Fruit fly (Drosophila melanogaster) whole organism, embryonic: ENCODE results near the gene mav.

Source experiments
- Bgb ChIP-seq: fragments of 200-800 bp; sonication (Bioruptor generic); IDR thresholded peaks from 2 replicates; pipeline ENCODE4 v1.3.6; 2022; ENCODE audit warnings: missing biosample characterization, missing genetic modification characterization; ENCODE audit not compliant: partially characterized antibody
- CG10267 ChIP-seq: fragments of 200-800 bp; sonication (Bioruptor generic); optimal IDR thresholded peaks from 2 replicates; lab custom pipeline; 2018; ENCODE audit warnings: missing biosample characterization, mild to moderate bottlenecking, missing genetic modification characterization, moderate library complexity
- CG12236 ChIP-seq: fragments of 200-800 bp; sonication (Bioruptor generic); optimal IDR thresholded peaks from 2 replicates; lab custom pipeline; 2016; ENCODE audit warnings: missing biosample characterization, missing genetic modification characterization
- CG13287 ChIP-seq: fragments of 200-800 bp; sonication (Bioruptor generic); IDR thresholded peaks from 2 replicates; pipeline ENCODE4 v1.3.6; 2022; ENCODE audit warnings: missing biosample characterization, missing genetic modification characterization; ENCODE audit not compliant: partially characterized antibody
- CG16813 ChIP-seq: fragments of 200-800 bp; sonication (Bioruptor generic); IDR thresholded peaks from 3 replicates; pipeline ENCODE4 v1.3.6; 2022; ENCODE audit warnings: missing biosample characterization, missing genetic modification characterization; ENCODE audit not compliant: partially characterized antibody
- CG17568 ChIP-seq: fragments of 200-800 bp; sonication (Bioruptor generic); optimal IDR thresholded peaks from 2 replicates; lab custom pipeline; 2018; ENCODE audit warnings: missing biosample characterization, mild to moderate bottlenecking, missing genetic modification characterization, moderate library complexity
- CG17802 ChIP-seq: fragments of 200-800 bp; sonication (Bioruptor generic); optimal IDR thresholded peaks from 2 replicates; lab custom pipeline; 2018; ENCODE audit warnings: missing biosample characterization, mild to moderate bottlenecking, missing genetic modification characterization, moderate library complexity
- CG2116 ChIP-seq: fragments of 200-800 bp; sonication (Bioruptor generic); optimal IDR thresholded peaks from 3 replicates; lab custom pipeline; 2018; ENCODE audit warnings: missing biosample characterization, mild to moderate bottlenecking, missing genetic modification characterization
- CG2120 ChIP-seq: fragments of 200-800 bp; sonication (Bioruptor generic); optimal IDR thresholded peaks from 3 replicates; lab custom pipeline; 2016; ENCODE audit warnings: missing biosample characterization, missing genetic modification characterization
- CG2712 ChIP-seq: fragments of 200-800 bp; optimal IDR thresholded peaks from 3 replicates; lab custom pipeline; 2019; ENCODE audit warnings: missing biosample characterization, mild to moderate bottlenecking, missing genetic modification characterization, moderate library complexity
- CG31388 ChIP-seq: fragments of 200-800 bp; sonication (Bioruptor generic); optimal IDR thresholded peaks from 2 replicates; lab custom pipeline; 2016; ENCODE audit warnings: missing biosample characterization, missing genetic modification characterization
- CG32772 ChIP-seq: fragments of 200-800 bp; sonication (Bioruptor generic); IDR thresholded peaks from 2 replicates; pipeline ENCODE4 v1.3.6; 2022; ENCODE audit warnings: missing biosample characterization, missing genetic modification characterization
- CG8944 ChIP-seq: fragments of 200-800 bp; sonication (Bioruptor generic); optimal IDR thresholded peaks from 3 replicates; lab custom pipeline; 2016; ENCODE audit warnings: missing biosample characterization, missing genetic modification characterization
- CG9609 ChIP-seq: fragments of 200-800 bp; sonication (Bioruptor generic); optimal IDR thresholded peaks from 3 replicates; lab custom pipeline; 2016; ENCODE audit warnings: missing biosample characterization, missing genetic modification characterization
- D19A ChIP-seq: fragments of 200-800 bp; optimal IDR thresholded peaks from 3 replicates; lab custom pipeline; 2019; ENCODE audit warnings: missing biosample characterization, mild to moderate bottlenecking, missing genetic modification characterization, moderate library complexity
- Dad ChIP-seq: fragments of 200-800 bp; sonication (Bioruptor generic); optimal IDR thresholded peaks from 3 replicates; lab custom pipeline; 2016; ENCODE audit warnings: missing biosample characterization, missing genetic modification characterization
- Dek ChIP-seq: fragments of 200-800 bp; sonication (Bioruptor generic); optimal IDR thresholded peaks from 3 replicates; lab custom pipeline; 2019; ENCODE audit warnings: missing biosample characterization, mild to moderate bottlenecking, missing genetic modification characterization, moderate library complexity
- Doc2 ChIP-seq: fragments of 200-800 bp; sonication (Bioruptor generic); IDR thresholded peaks from 2 replicates; pipeline ENCODE4 v1.3.6; 2022; ENCODE audit warnings: missing biosample characterization, missing genetic modification characterization
- Dref ChIP-seq: fragments of 200-800 bp; sonication (Bioruptor generic); IDR thresholded peaks from 2 replicates; pipeline ENCODE4 v1.3.6; 2022; ENCODE audit warnings: missing biosample characterization, missing genetic modification characterization
- ERR ChIP-seq: fragments of 200-800 bp; sonication (Bioruptor generic); optimal IDR thresholded peaks from 2 replicates; lab custom pipeline; 2016; ENCODE audit warnings: missing biosample characterization, missing genetic modification characterization
- Fer3 ChIP-seq: fragments of 200-800 bp; sonication (Bioruptor generic); optimal IDR thresholded peaks from 2 replicates; lab custom pipeline; 2018; ENCODE audit warnings: missing biosample characterization, mild to moderate bottlenecking, missing genetic modification characterization, moderate library complexity
- HmgD ChIP-seq: fragments of 200-800 bp; sonication (Bioruptor generic); optimal IDR thresholded peaks from 3 replicates; lab custom pipeline; 2016; ENCODE audit warnings: missing biosample characterization, missing genetic modification characterization
- MBD-R2 ChIP-seq: fragments of 200-800 bp; sonication (Bioruptor generic); IDR thresholded peaks from 2 replicates; pipeline ENCODE4 v1.3.6; 2022; ENCODE audit warnings: missing biosample characterization, missing genetic modification characterization
- Scr ChIP-seq: fragments of 200-800 bp; sonication (Bioruptor generic); IDR thresholded peaks from 2 replicates; pipeline ENCODE4 v1.3.6; 2022; ENCODE audit warnings: missing biosample characterization, missing genetic modification characterization; ENCODE audit not compliant: partially characterized antibody
- Sry-δ ChIP-seq: fragments of 200-800 bp; sonication (Bioruptor generic); optimal IDR thresholded peaks from 2 replicates; lab custom pipeline; 2016; ENCODE audit warnings: missing biosample characterization, missing genetic modification characterization
- Tbp ChIP-seq: fragments of >200 bp; optimal IDR thresholded peaks from 2 replicates; lab custom pipeline; 2018; ENCODE audit warnings: missing biosample characterization, missing genetic modification characterization
- Xbp1 ChIP-seq: fragments of 200-800 bp; sonication (Bioruptor generic); optimal IDR thresholded peaks from 3 replicates; lab custom pipeline; 2016; ENCODE audit warnings: missing biosample characterization, mild to moderate bottlenecking, missing genetic modification characterization
- cato ChIP-seq: fragments of 200-800 bp; sonication (Bioruptor generic); optimal IDR thresholded peaks from 2 replicates; lab custom pipeline; 2016; ENCODE audit warnings: missing biosample characterization, missing genetic modification characterization, borderline replicate concordance
- ci ChIP-seq: fragments of 200-800 bp; sonication (Bioruptor generic); IDR thresholded peaks from 3 replicates; pipeline ENCODE4 v1.3.6; 2022; ENCODE audit warnings: missing biosample characterization, missing genetic modification characterization
- dm ChIP-seq: fragments of 200-800 bp; sonication (Bioruptor generic); optimal IDR thresholded peaks from 3 replicates; lab custom pipeline; 2016; ENCODE audit warnings: missing biosample characterization, missing genetic modification characterization
- dmrt11E ChIP-seq: fragments of 200-800 bp; sonication (Bioruptor generic); optimal IDR thresholded peaks from 3 replicates; lab custom pipeline; 2018; ENCODE audit warnings: missing biosample characterization, mild to moderate bottlenecking, missing genetic modification characterization, moderate library complexity
- eve ChIP-seq, 2 experiments: fragments of >200 bp; optimal IDR thresholded peaks; 2 replicates each; lab custom pipeline; 2017; ENCODE audit warnings: missing biosample characterization in 2 of 2, missing genetic modification characterization in 2 of 2
- gem ChIP-seq: fragments of 200-800 bp; sonication (Bioruptor generic); optimal IDR thresholded peaks from 2 replicates; lab custom pipeline; 2019; ENCODE audit warnings: missing biosample characterization, mild to moderate bottlenecking, missing genetic modification characterization, moderate library complexity
- gfzf ChIP-seq: fragments of 200-800 bp; sonication (Bioruptor generic); optimal IDR thresholded peaks from 2 replicates; lab custom pipeline; 2016; ENCODE audit warnings: missing biosample characterization, mild to moderate bottlenecking, missing genetic modification characterization, moderate library complexity
- inv ChIP-seq: fragments of 200-800 bp; sonication (Bioruptor generic); IDR thresholded peaks from 2 replicates; pipeline ENCODE4 v1.3.6; 2022; ENCODE audit warnings: missing biosample characterization, missing genetic modification characterization; ENCODE audit not compliant: partially characterized antibody
- knrl ChIP-seq: fragments of 200-800 bp; sonication (Bioruptor generic); IDR thresholded peaks from 3 replicates; pipeline ENCODE4 v1.3.6; 2022; ENCODE audit warnings: missing biosample characterization, missing genetic modification characterization; ENCODE audit not compliant: partially characterized antibody
- lilli ChIP-seq: fragments of 200-800 bp; sonication (Bioruptor generic); optimal IDR thresholded peaks from 3 replicates; lab custom pipeline; 2016; ENCODE audit warnings: missing biosample characterization, missing genetic modification characterization
- lola ChIP-seq, 3 experiments: fragments of >200 bp in 2 of 3; fragments of 200-800 bp in 1 of 3; sonication (Bioruptor generic) in 1 of 3; optimal IDR thresholded peaks; 2 replicates each; lab custom pipeline; 2017 to 2019; ENCODE audit warnings: missing biosample characterization in 3 of 3, missing genetic modification characterization in 3 of 3, mild to moderate bottlenecking in 1 of 3, moderate library complexity in 1 of 3
- nerfin-1 ChIP-seq: fragments of 200-800 bp; sonication (Bioruptor generic); optimal IDR thresholded peaks from 3 replicates; lab custom pipeline; 2019; ENCODE audit warnings: missing biosample characterization, mild to moderate bottlenecking, missing genetic modification characterization, moderate library complexity
- phol ChIP-seq: fragments of 200-800 bp; sonication (Bioruptor generic); optimal IDR thresholded peaks from 3 replicates; lab custom pipeline; 2018; ENCODE audit warnings: missing biosample characterization, mild to moderate bottlenecking, missing genetic modification characterization, moderate library complexity
- pzg ChIP-seq: fragments of 200-800 bp; sonication (Bioruptor generic); optimal IDR thresholded peaks from 3 replicates; lab custom pipeline; 2018; ENCODE audit warnings: missing biosample characterization, mild to moderate bottlenecking, missing genetic modification characterization, moderate library complexity
- scrt ChIP-seq: fragments of 200-800 bp; sonication (Bioruptor generic); optimal IDR thresholded peaks from 2 replicates; lab custom pipeline; 2018; ENCODE audit warnings: missing biosample characterization, mild to moderate bottlenecking, missing genetic modification characterization, moderate library complexity
- ssp ChIP-seq: fragments of 200-800 bp; sonication (Bioruptor generic); IDR thresholded peaks from 2 replicates; pipeline ENCODE4 v1.3.6; 2022; ENCODE audit warnings: missing biosample characterization, missing genetic modification characterization
- stwl ChIP-seq: fragments of 200-800 bp; sonication (Bioruptor generic); optimal IDR thresholded peaks from 3 replicates; lab custom pipeline; 2018; ENCODE audit warnings: missing biosample characterization, mild to moderate bottlenecking, missing genetic modification characterization, moderate library complexity
- usp ChIP-seq: fragments of >200 bp; optimal IDR thresholded peaks from 2 replicates; lab custom pipeline; 2017; ENCODE audit warnings: missing biosample characterization, missing genetic modification characterization
- wek ChIP-seq: fragments of 200-800 bp; sonication (Bioruptor generic); optimal IDR thresholded peaks from 3 replicates; lab custom pipeline; 2018; ENCODE audit warnings: missing biosample characterization, mild to moderate bottlenecking, missing genetic modification characterization, moderate library complexity

mav gene

dm6 chr4:625898-626644, at the start of gene mav (continued):
- no peak; the same call in 1 of the 2 replicates for TF ChIP-seq CG13287
- TF ChIP-seq CG17802 (tag; lab: Kevin White, UChicago): peak; percentile 48
- TF ChIP-seq Dek (tag; lab: Kevin White, UChicago): no peak

dm6 chr4:670905-671419, 45.1 kb upstream of the mav start, which contains the start of gene CG11360:
Gene CG11360, plus strand, starts transcription at chr4:671142.
- TF ChIP-seq dmrt11E (tag; lab: Kevin White, UChicago): peak; percentile 8
- peak in 1 of 2 experiments; percentile 60 for TF ChIP-seq eve (GFP tag; optimal IDR thresholded peaks at IDR 0.05; lab: Kevin White, UChicago)
- peak; percentile 19 for TF ChIP-seq HmgD (GFP tag; lab: Kevin White, UChicago)
- no peak for TF ChIP-seq usp (GFP tag; lab: Kevin White, UChicago)
- TF ChIP-seq CG2120 (GFP tag; lab: Kevin White, UChicago): peak; percentile 5
- TF ChIP-seq scrt: peak; percentile 47
- TF ChIP-seq CG8944 (GFP tag; lab: Kevin White, UChicago): peak; percentile 17
- TF ChIP-seq inv (GFP tag; lab: Robert Waterston, UW): peak; percentile 43; the same call in 1 of the 2 replicates
- peak; percentile 98 for TF ChIP-seq ssp
- peak; percentile 11 for TF ChIP-seq stwl (tag; lab: Kevin White, UChicago)
- peak; percentile 58; the same call in 2 of the 3 replicates for TF ChIP-seq CG16813 (GFP tag; lab: Robert Waterston, UW)
- peak; percentile 32 for TF ChIP-seq gem (tag; lab: Kevin White, UChicago)
- TF ChIP-seq CG31388 (GFP tag; lab: Kevin White, UChicago): no peak
- peak; percentile 73 for TF ChIP-seq pzg (GFP tag; lab: Kevin White, UChicago)
- TF ChIP-seq wek: peak; percentile 82
- peak; percentile 11 for TF ChIP-seq dm (GFP tag; lab: Kevin White, UChicago)
- TF ChIP-seq lilli (GFP tag; lab: Kevin White, UChicago): peak; percentile 3
- TF ChIP-seq Dad: no peak
- peak; percentile 32 for TF ChIP-seq gfzf
- no peak for TF ChIP-seq cato (GFP tag; lab: Kevin White, UChicago)
- peak; percentile 88 for TF ChIP-seq Sry-δ
- peak; percentile 42 for TF ChIP-seq Xbp1 (GFP tag; lab: Kevin White, UChicago)
- TF ChIP-seq Tbp (GFP tag; lab: Kevin White, UChicago): no peak
- TF ChIP-seq Scr (GFP tag; lab: Robert Waterston, UW): peak; percentile 59
- TF ChIP-seq Dref (GFP tag; lab: Robert Waterston, UW): peak; percentile 77
- TF ChIP-seq lola (GFP tag; optimal IDR thresholded peaks at IDR 0.05; lab: Kevin White, UChicago): peak in 1 of 3 experiments; percentile 76
- TF ChIP-seq CG2712: peak; percentile 25
- peak; percentile 31 for TF ChIP-seq CG2116 (GFP tag; lab: Kevin White, UChicago)
- TF ChIP-seq CG17568 (GFP tag; lab: Kevin White, UChicago): no peak
- peak; percentile 60 for TF ChIP-seq Bgb (GFP tag; lab: Robert Waterston, UW)
- peak; percentile 1 for TF ChIP-seq ERR (GFP tag; lab: Kevin White, UChicago)
- no peak for TF ChIP-seq ci (GFP tag; lab: Robert Waterston, UW)
- peak; percentile 10 for TF ChIP-seq D19A (tag; lab: Kevin White, UChicago)
- TF ChIP-seq CG9609: no peak
- no peak for TF ChIP-seq Doc2 (GFP tag; lab: Robert Waterston, UW)
- TF ChIP-seq phol (tag; lab: Kevin White, UChicago): peak; percentile 51
- TF ChIP-seq CG12236 (GFP tag; lab: Kevin White, UChicago): no peak
- TF ChIP-seq CG10267 (tag; lab: Kevin White, UChicago): peak; percentile 4
- TF ChIP-seq CG32772 (GFP tag; lab: Robert Waterston, UW): no peak
- TF ChIP-seq knrl (GFP tag; lab: Robert Waterston, UW): peak; percentile 63; the same call in 2 of the 3 replicates
- TF ChIP-seq MBD-R2: peak; percentile 44; the same call in 1 of the 2 replicates
- peak; percentile 99 for TF ChIP-seq nerfin-1 (tag; lab: Kevin White, UChicago)
- TF ChIP-seq Fer3 (tag; lab: Kevin White, UChicago): peak; percentile 4
